Worm (Caenorhabditis elegans) whole organism, young adult: ENCODE measurements around the gene F41C3.2.

Experiments
- B0019.2 ChIP-seq: fragments of 200-800 bp; sonication (Bioruptor generic); conservative IDR thresholded peaks from 2 replicates; pipeline ENCODE4 v1.3.6; 2022; ENCODE audit warnings: missing genetic modification reagents, missing genetic modification characterization, missing compliant biosample characterization
- D2030.7 ChIP-seq: fragments of 200-800 bp; sonication (Bioruptor generic); IDR thresholded peaks from 2 replicates; pipeline ENCODE4 v1.3.6; 2022; ENCODE audit warnings: missing genetic modification reagents, missing genetic modification characterization, missing compliant biosample characterization
- F33H1.4 ChIP-seq: fragments of 200-800 bp; sonication (Bioruptor generic); IDR thresholded peaks from 2 replicates; pipeline ENCODE4 v1.3.6; 2022; ENCODE audit warnings: missing genetic modification reagents, missing genetic modification characterization, missing compliant biosample characterization
- F39B2.1 ChIP-seq: fragments of 200-800 bp; sonication (Bioruptor generic); IDR thresholded peaks from 2 replicates; pipeline ENCODE4 v1.3.6; 2022; ENCODE audit warnings: missing genetic modification reagents, missing genetic modification characterization, missing compliant biosample characterization
- F52B5.7 ChIP-seq: sonication (generic microtip); optimal IDR thresholded peaks from 2 replicates; lab custom pipeline; 2016; ENCODE audit warnings: mild to moderate bottlenecking, missing genetic modification characterization, missing compliant biosample characterization
- K12H6.12 ChIP-seq: fragments of 200-800 bp; sonication (Bioruptor generic); optimal IDR thresholded peaks from 2 replicates; lab custom pipeline; 2018; ENCODE audit warnings: mild to moderate bottlenecking, missing genetic modification characterization, missing compliant biosample characterization
- Y67H2A.10 ChIP-seq: fragments of 200-800 bp; sonication (Bioruptor generic); conservative IDR thresholded peaks from 2 replicates; pipeline ENCODE4 v1.3.6; 2022; ENCODE audit warnings: missing genetic modification reagents, missing genetic modification characterization, missing compliant biosample characterization
- Y79H2A.3 ChIP-seq: fragments of 200-800 bp; sonication (Bioruptor generic); conservative IDR thresholded peaks from 2 replicates; pipeline ENCODE4 v1.3.6; 2022; ENCODE audit warnings: missing genetic modification reagents, missing genetic modification characterization, missing compliant biosample characterization
- ZK185.1 ChIP-seq: sonication (generic microtip); optimal IDR thresholded peaks from 2 replicates; lab custom pipeline; 2016; ENCODE audit warnings: mild to moderate bottlenecking, missing genetic modification characterization, missing compliant biosample characterization; ENCODE audit not compliant: poor library complexity, severe bottlenecking
- attf-3 ChIP-seq: fragments of 200-800 bp; sonication (Bioruptor generic); conservative IDR thresholded peaks from 2 replicates; pipeline ENCODE4 v1.3.6; 2022; ENCODE audit warnings: missing genetic modification reagents, missing genetic modification characterization, missing compliant biosample characterization
- attf-5 ChIP-seq: fragments of 200-800 bp; sonication (Bioruptor generic); optimal IDR thresholded peaks from 2 replicates; lab custom pipeline; 2018; ENCODE audit warnings: mild to moderate bottlenecking, missing genetic modification characterization, missing compliant biosample characterization
- cebp-1 ChIP-seq, 2 experiments: fragments of 200-800 bp in 1 of 2; sonication (Bioruptor generic) in 1 of 2; sonication (generic microtip) in 1 of 2; IDR thresholded peaks in 1 of 2; optimal IDR thresholded peaks in 1 of 2; 2 replicates each; pipeline versions ENCODE4 v1.3.6 to Lab custom; 2017 to 2022; ENCODE audit warnings: missing compliant biosample characterization in 2 of 2, missing genetic modification characterization in 2 of 2, mild to moderate bottlenecking in 1 of 2, missing genetic modification reagents in 1 of 2, moderate library complexity in 1 of 2
- ceh-58 ChIP-seq: fragments of 200-800 bp; sonication (Bioruptor generic); IDR thresholded peaks from 2 replicates; pipeline ENCODE4 v1.3.6; 2022; ENCODE audit warnings: missing genetic modification characterization, missing compliant biosample characterization
- chd-7 ChIP-seq: sonication (generic microtip); optimal IDR thresholded peaks from 2 replicates; lab custom pipeline; 2016; ENCODE audit warnings: mild to moderate bottlenecking, missing genetic modification characterization, moderate library complexity, missing compliant biosample characterization
- dox-1 ChIP-seq: fragments of 200-800 bp; sonication (Bioruptor generic); IDR thresholded peaks from 2 replicates; pipeline ENCODE4 v1.3.6; 2022; ENCODE audit warnings: missing genetic modification reagents, missing genetic modification characterization, missing compliant biosample characterization
- egl-44 ChIP-seq: fragments of 200-800 bp; sonication (Bioruptor generic); IDR thresholded peaks from 2 replicates; pipeline ENCODE4 v1.3.6; 2022; ENCODE audit warnings: missing genetic modification reagents, missing genetic modification characterization, missing compliant biosample characterization
- egrh-3 ChIP-seq: fragments of 200-800 bp; sonication (Bioruptor generic); IDR thresholded peaks from 2 replicates; pipeline ENCODE4 v1.3.6; 2022; ENCODE audit warnings: missing genetic modification reagents, missing genetic modification characterization, missing compliant biosample characterization
- hlh-26 ChIP-seq: fragments of 200-800 bp; sonication (Bioruptor generic); conservative IDR thresholded peaks from 2 replicates; pipeline ENCODE4 v1.3.6; 2022; ENCODE audit warnings: missing genetic modification reagents, missing genetic modification characterization, missing compliant biosample characterization
- hmg-1.2 ChIP-seq: fragments of 200-800 bp; sonication (Bioruptor generic); IDR thresholded peaks from 2 replicates; pipeline ENCODE4 v1.3.6; 2022; ENCODE audit warnings: missing genetic modification reagents, missing genetic modification characterization, missing compliant biosample characterization
- hrde-1 ChIP-seq: sonication (generic microtip); optimal IDR thresholded peaks from 2 replicates; lab custom pipeline; 2016; ENCODE audit warnings: missing genetic modification characterization, mild to moderate bottlenecking, missing compliant biosample characterization, moderate library complexity, missing genotype, missing genetic modification reagents, borderline replicate concordance
- hsf-1 ChIP-seq: fragments of 200-800 bp; sonication (Bioruptor generic); IDR thresholded peaks from 2 replicates; pipeline ENCODE4 v1.3.6; 2022; ENCODE audit warnings: missing genetic modification reagents, missing genetic modification characterization, missing compliant biosample characterization
- lag-1 ChIP-seq: fragments of 200-800 bp; sonication (Bioruptor generic); IDR thresholded peaks from 2 replicates; pipeline ENCODE4 v1.3.6; 2022; ENCODE audit warnings: missing genetic modification reagents, missing genetic modification characterization, missing compliant biosample characterization
- let-607 ChIP-seq, 2 experiments: fragments of 200-800 bp in 1 of 2; sonication (Bioruptor generic) in 1 of 2; sonication (generic microtip) in 1 of 2; optimal IDR thresholded peaks; 2 replicates each; lab custom pipeline; 2016 to 2018; ENCODE audit warnings: mild to moderate bottlenecking in 2 of 2, missing compliant biosample characterization in 2 of 2, missing genetic modification characterization in 2 of 2, moderate library complexity in 2 of 2, missing genotype in 1 of 2
- madf-6 ChIP-seq: fragments of 200-800 bp; sonication (Bioruptor generic); IDR thresholded peaks from 2 replicates; pipeline ENCODE4 v1.3.6; 2022; ENCODE audit warnings: missing genetic modification reagents, missing genetic modification characterization, missing compliant biosample characterization
- mcd-1 ChIP-seq: fragments of 200-800 bp; sonication (Bioruptor generic); IDR thresholded peaks from 2 replicates; pipeline ENCODE4 v1.3.6; 2022; ENCODE audit warnings: missing genetic modification reagents, missing genetic modification characterization, missing compliant biosample characterization
- mel-28 ChIP-seq: sonication (generic microtip); optimal IDR thresholded peaks from 2 replicates; lab custom pipeline; 2016; ENCODE audit warnings: borderline replicate concordance, mild to moderate bottlenecking, missing genetic modification characterization, missing compliant biosample characterization
- nhr-179 ChIP-seq: sonication (generic microtip); optimal IDR thresholded peaks from 2 replicates; lab custom pipeline; 2016; ENCODE audit warnings: mild to moderate bottlenecking, missing genetic modification characterization, missing compliant biosample characterization
- nhr-80 ChIP-seq: sonication (generic microtip); optimal IDR thresholded peaks from 2 replicates; lab custom pipeline; 2016; ENCODE audit warnings: missing genetic modification characterization, missing compliant biosample characterization
- repo-1 ChIP-seq: sonication (generic microtip); optimal IDR thresholded peaks from 2 replicates; lab custom pipeline; 2017; ENCODE audit warnings: mild to moderate bottlenecking, missing genetic modification characterization, missing compliant biosample characterization
- unc-130 ChIP-seq: sonication (generic microtip); optimal IDR thresholded peaks from 2 replicates; lab custom pipeline; 2016; ENCODE audit warnings: missing genetic modification reagents, missing genetic modification characterization, missing compliant biosample characterization
- ztf-3 ChIP-seq: fragments of 200-800 bp; sonication (Bioruptor generic); optimal IDR thresholded peaks from 2 replicates; lab custom pipeline; 2018; ENCODE audit warnings: mild to moderate bottlenecking, missing genetic modification characterization, missing compliant biosample characterization

The F41C3.2 gene

ce11 chrII:4710120-4710519, 39.6 kb upstream of the F41C3.2 start, which contains the start of gene tag-151 (continued):
- TF ChIP-seq F52B5.7 (tag; lab: Kevin White, UChicago) (peak; percentile 16), unc-130 (GFP tag; lab: Kevin White, UChicago) (peak; percentile 46), hrde-1 (tag; lab: Kevin White, UChicago) (peak; percentile 77), let-607 (tag; optimal IDR thresholded peaks at IDR 0.05; lab: Kevin White, UChicago) (peak in 1 of 2 experiments; percentile 45), hlh-26 (GFP tag; lab: Robert Waterston, UW) (no peak), repo-1 (tag; lab: Kevin White, UChicago) (peak; percentile 60), nhr-179 (tag; lab: Kevin White, UChicago) (no peak), K12H6.12 (tag; lab: Kevin White, UChicago) (no peak)

ce11 chrII:4710813-4711212, 39.0 kb upstream of the F41C3.2 start:
- TF ChIP-seq mcd-1 = no peak
- TF ChIP-seq ceh-58 (GFP tag; lab: Robert Waterston, UW) = no peak
- TF ChIP-seq F33H1.4 (GFP tag; lab: Robert Waterston, UW) = no peak
- TF ChIP-seq egrh-3 (GFP tag; lab: Robert Waterston, UW) = no peak
- no peak for TF ChIP-seq F52B5.7 (tag; lab: Kevin White, UChicago)
- TF ChIP-seq chd-7 (tag; lab: Kevin White, UChicago) = no peak
- TF ChIP-seq D2030.7 (GFP tag; lab: Robert Waterston, UW) = no peak
- TF ChIP-seq B0019.2 (GFP tag; lab: Robert Waterston, UW) = no peak
- TF ChIP-seq hsf-1 (GFP tag; lab: Robert Waterston, UW) = no peak
- no peak for TF ChIP-seq Y67H2A.10 (GFP tag; lab: Robert Waterston, UW)
- TF ChIP-seq cebp-1 (GFP tag; IDR thresholded peaks at IDR 0.05; lab: Robert Waterston, UW) = no peak
- TF ChIP-seq cebp-1 (tag; optimal IDR thresholded peaks at IDR 0.05; lab: Kevin White, UChicago) = no peak
- no peak for TF ChIP-seq Y79H2A.3 (GFP tag; lab: Robert Waterston, UW)
- no peak for TF ChIP-seq madf-6 (GFP tag; lab: Robert Waterston, UW)
- TF ChIP-seq F39B2.1 (GFP tag; lab: Robert Waterston, UW) = no peak
- TF ChIP-seq lag-1 = no peak
- no peak for TF ChIP-seq hmg-1.2 (GFP tag; lab: Robert Waterston, UW)

- 0 out of 2 replicates have a peak, but pooled peaks have one; percentile 29 for TF ChIP-seq cebp-1 (GFP tag; IDR thresholded peaks at IDR 0.05; lab: Robert Waterston, UW)
- TF ChIP-seq cebp-1 (tag; optimal IDR thresholded peaks at IDR 0.05; lab: Kevin White, UChicago) = peak; percentile 70
- TF ChIP-seq dox-1 = 0 out of 2 replicates have a peak, but pooled peaks have one; percentile 24
- TF ChIP-seq let-607 (tag; optimal IDR thresholded peaks at IDR 0.05; lab: Kevin White, UChicago) = peak in 1 of 2 experiments; percentile 87
- no peak for TF ChIP-seq egrh-3 (GFP tag; lab: Robert Waterston, UW)
- no peak for TF ChIP-seq egl-44 (GFP tag; lab: Robert Waterston, UW)
- TF ChIP-seq attf-5 (GFP tag; lab: Kevin White, UChicago) = peak; percentile 50
- no peak for TF ChIP-seq mel-28
- TF ChIP-seq ztf-3 (GFP tag; lab: Kevin White, UChicago) = no peak
- peak; percentile 89 for TF ChIP-seq nhr-80
- TF ChIP-seq, all 124 proteins: peak for 5
Observed at ce11 chrII:4715676-4716075, 34.1 kb upstream of the F41C3.2 start, which contains the start of gene F41C3.8. TSS of gene F41C3.8 (plus strand) at chrII:4716046.

ce11 chrII:4726120-4726519, 23.6 kb upstream of the F41C3.2 start, which contains the start of gene F10G7.10:
TSS of gene F10G7.10 (minus strand) at chrII:4726264.
- peak; percentile 35; the same call in 1 of the 2 replicates for TF ChIP-seq hmg-1.2 (GFP tag; lab: Robert Waterston, UW)
- TF ChIP-seq attf-3 (GFP tag; lab: Robert Waterston, UW) = no peak
- no peak for TF ChIP-seq cebp-1 (GFP tag; IDR thresholded peaks at IDR 0.05; lab: Robert Waterston, UW)
- peak; percentile 62 for TF ChIP-seq cebp-1 (tag; optimal IDR thresholded peaks at IDR 0.05; lab: Kevin White, UChicago)
- TF ChIP-seq ZK185.1 = no peak
- TF ChIP-seq attf-5 (GFP tag; lab: Kevin White, UChicago) = peak; percentile 46
